Worm (Caenorhabditis elegans): ENCODE measurements around the gene ZC455.1.
A peak's percentile ranks its signal among the peaks of the same experiment; 100 is the strongest.

ZC455.1 gene

ce11 chrV:12792752-12793151 lies 19.4 kb downstream of the ZC455.1 start, which contains the start of gene ugt-5:
ugt-5 (minus strand) TSS chrV:12792965.
- TF ChIP-seq efl-1 (GFP tag; optimal IDR thresholded peaks at IDR 0.05), result no peak
- peak; percentile 22 for TF ChIP-seq nhr-80 (tag; optimal IDR thresholded peaks at IDR 0.05)
- TF ChIP-seq cebp-2 (GFP tag; IDR thresholded peaks at IDR 0.05), result no peak
- no peak for TF ChIP-seq chd-7 (tag; optimal IDR thresholded peaks at IDR 0.05)

- TF ChIP-seq sdz-38 (tag; optimal IDR thresholded peaks at IDR 0.05), result no peak
- TF ChIP-seq nhr-80 (tag; optimal IDR thresholded peaks at IDR 0.05), result peak; percentile 62
Observed at ce11 chrV:12795196-12795595, 21.9 kb downstream of the ZC455.1 start, which contains the start of gene ugt-4. ugt-4 (minus strand) TSS chrV:12795336.

- TF ChIP-seq attf-3 (GFP tag; conservative IDR thresholded peaks at IDR 0.05) (no peak), hlh-26 (GFP tag; conservative IDR thresholded peaks at IDR 0.05) (no peak), somi-1 (GFP tag; optimal IDR thresholded peaks at IDR 0.05) (no peak)
Observed at ce11 chrV:12795927-12796326, 22.6 kb downstream of the ZC455.1 start.

ce11 chrV:12796908-12797490 lies 23.7 kb downstream of the ZC455.1 start:
- TF ChIP-seq lsy-27 (tag; optimal IDR thresholded peaks at IDR 0.05; ENCODE audit: borderline replicate concordance, insufficient read depth) (no peak), rpc-1 (optimal IDR thresholded peaks at IDR 0.05) (no peak), rpc-1 (tag; optimal IDR thresholded peaks at IDR 0.05) (no peak), hlh-12 (tag; optimal IDR thresholded peaks at IDR 0.05) (no peak), bed-2 (GFP tag; IDR thresholded peaks at IDR 0.05) (no peak), atf-7 (tag; optimal IDR thresholded peaks at IDR 0.05) (peak; percentile 33), nhr-80 (tag; optimal IDR thresholded peaks at IDR 0.05) (peak; percentile 86), lag-1 (GFP tag; IDR thresholded peaks at IDR 0.05) (no peak), hmg-1.2 (GFP tag; IDR thresholded peaks at IDR 0.05) (no peak), let-607 (tag; optimal IDR thresholded peaks at IDR 0.05) (peak; percentile 62 to 80), athp-1 (tag; optimal IDR thresholded peaks at IDR 0.05) (no peak), dpl-1 (GFP tag; optimal IDR thresholded peaks at IDR 0.05) (no peak), cebp-1 (GFP tag; IDR thresholded peaks at IDR 0.05) (no peak), cebp-1 (tag; optimal IDR thresholded peaks at IDR 0.05) (no peak), F52B5.7 (tag; optimal IDR thresholded peaks at IDR 0.05) (no peak), T26A5.8 (tag; optimal IDR thresholded peaks at IDR 0.05) (no peak)

ce11 chrV:12797992-12798391 lies 24.7 kb downstream of the ZC455.1 start, which contains the start of gene ugt-6:
ugt-6 (minus strand) TSS chrV:12798224.
- TF ChIP-seq D2030.7 (GFP tag; IDR thresholded peaks at IDR 0.05) (no peak), pbrm-1 (GFP tag; IDR thresholded peaks at IDR 0.05) (no peak), cebp-2 (GFP tag; IDR thresholded peaks at IDR 0.05) (no peak), ama-1 (optimal IDR thresholded peaks at IDR 0.05) (no peak), ama-1 (GFP tag; optimal IDR thresholded peaks at IDR 0.05) (no peak), C17E4.6 (GFP tag; IDR thresholded peaks at IDR 0.05) (no peak)

- TF ChIP-seq ceh-40 (GFP tag; IDR thresholded peaks at IDR 0.05) (no peak), him-1 (tag; optimal IDR thresholded peaks at IDR 0.05) (no peak), dpff-1 (tag; optimal IDR thresholded peaks at IDR 0.05) (no peak), egrh-3 (GFP tag; IDR thresholded peaks at IDR 0.05) (no peak), F49E8.2 (tag; optimal IDR thresholded peaks at IDR 0.05; ENCODE audit: insufficient read depth) (no peak), C06A6.2 (GFP tag; conservative IDR thresholded peaks at IDR 0.05) (no peak), attf-6 (GFP tag; IDR thresholded peaks at IDR 0.05) (no peak), unc-130 (GFP tag; optimal IDR thresholded peaks at IDR 0.05) (no peak), pbrm-1 (GFP tag; IDR thresholded peaks at IDR 0.05) (no peak), ceh-58 (GFP tag; IDR thresholded peaks at IDR 0.05) (no peak), tbp1 (GFP tag; optimal IDR thresholded peaks at IDR 0.05) (no peak), dpl-1 (GFP tag; optimal IDR thresholded peaks at IDR 0.05) (no peak), hsf-1 (GFP tag; IDR thresholded peaks at IDR 0.05) (no peak)
Observed at ce11 chrV:12800171-12800570, 26.8 kb downstream of the ZC455.1 start, which contains the start of gene ugt-3. ugt-3 (minus strand) TSS chrV:12800271.

Data from whole organism, young adult.